Worm (Caenorhabditis elegans) whole organism, early embryonic: ENCODE data around the gene C17H12.2.

Source experiments
- ama-1 ChIP-seq: fragments of 150-350 bp; optimal IDR thresholded peaks from 2 replicates; lab custom pipeline; 2014
- flt-1 ChIP-seq: fragments of 200-800 bp; sonication (Bioruptor generic); IDR thresholded peaks from 2 replicates; pipeline ENCODE4 v1.3.6; 2022; ENCODE audit warnings: missing genetic modification characterization, missing compliant biosample characterization
- scrt-1 ChIP-seq: fragments of 200-800 bp; sonication (Bioruptor generic); IDR thresholded peaks from 2 replicates; pipeline ENCODE4 v1.3.6; 2022; ENCODE audit warnings: missing genetic modification characterization, missing compliant biosample characterization

DNA sequence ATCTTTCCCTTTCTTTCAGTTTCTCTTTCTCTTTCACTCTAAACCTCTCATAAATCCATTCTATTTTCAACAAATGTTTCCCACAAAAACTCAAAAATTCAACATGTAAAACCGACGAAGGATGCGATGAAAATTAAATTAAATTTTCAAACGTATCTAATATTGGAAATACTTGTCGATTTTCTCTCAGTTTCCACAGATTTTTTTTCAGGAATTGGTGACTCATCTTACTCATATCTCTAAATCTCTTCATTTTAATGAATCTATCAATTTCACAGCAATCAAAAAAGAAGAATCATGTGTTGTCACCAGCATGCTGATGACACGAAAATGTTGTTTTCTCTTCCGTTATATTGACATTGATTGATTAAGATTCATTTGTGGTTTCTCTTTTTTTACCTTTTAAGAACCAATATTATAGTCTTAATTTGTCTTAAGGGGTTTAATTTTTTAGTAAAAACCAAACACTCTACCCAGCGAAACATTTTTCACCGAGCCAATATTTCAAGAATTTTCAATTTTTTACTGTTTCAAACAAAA lies 13.6 kb upstream of the C17H12.2 start:
- TF ChIP-seq flt-1 (no peak), ama-1 (lab: Kevin White, UChicago) (no peak), scrt-1 (no peak)
